Fruit fly (Drosophila melanogaster) whole organism, embryonic: ENCODE measurements around the gene CG31792.

ENCODE experiments used
- Atf3 ChIP-seq: fragments of 200-800 bp; sonication (Bioruptor generic); optimal IDR thresholded peaks from 3 replicates; lab custom pipeline; 2016; ENCODE audit warnings: missing biosample characterization, missing genetic modification characterization
- BEAF-32 ChIP-seq: fragments of 200-800 bp; sonication (Bioruptor generic); optimal IDR thresholded peaks from 3 replicates; lab custom pipeline; 2017; ENCODE audit warnings: missing biosample characterization, missing genetic modification characterization, mild to moderate bottlenecking, moderate library complexity, missing genetic modification reagents
- CG10321 ChIP-seq: fragments of 200-800 bp; sonication (Bioruptor generic); IDR thresholded peaks from 2 replicates; pipeline ENCODE4 v1.3.6; 2022; ENCODE audit warnings: missing biosample characterization, missing genetic modification characterization
- CG10462 ChIP-seq: fragments of 200-800 bp; sonication (Bioruptor generic); optimal IDR thresholded peaks from 2 replicates; lab custom pipeline; 2016; ENCODE audit warnings: missing biosample characterization, missing genetic modification characterization
- CG11247 ChIP-seq: fragments of 200-800 bp; sonication (Bioruptor generic); IDR thresholded peaks from 2 replicates; pipeline ENCODE4 v1.3.6; 2022; ENCODE audit warnings: missing biosample characterization, missing genetic modification characterization
- CG11456 ChIP-seq: fragments of 200-800 bp; sonication (Bioruptor generic); IDR thresholded peaks from 3 replicates; pipeline ENCODE4 v1.3.6; 2022; ENCODE audit warnings: missing biosample characterization, missing genetic modification characterization
- CG12219 ChIP-seq: fragments of 200-800 bp; sonication (Bioruptor generic); optimal IDR thresholded peaks from 3 replicates; lab custom pipeline; 2018; ENCODE audit warnings: missing biosample characterization, mild to moderate bottlenecking, missing genetic modification characterization
- CG12942 ChIP-seq: fragments of 200-800 bp; sonication (Bioruptor generic); optimal IDR thresholded peaks from 3 replicates; lab custom pipeline; 2016; ENCODE audit warnings: missing biosample characterization, missing genetic modification characterization
- CG14014 ChIP-seq: fragments of 200-800 bp; sonication (Bioruptor generic); IDR thresholded peaks from 2 replicates; pipeline ENCODE4 v1.3.6; 2022; ENCODE audit warnings: missing biosample characterization, missing genetic modification characterization
- CG15269 ChIP-seq: fragments of 200-800 bp; sonication (Bioruptor generic); optimal IDR thresholded peaks from 2 replicates; lab custom pipeline; 2018; ENCODE audit warnings: missing biosample characterization, mild to moderate bottlenecking, missing genetic modification characterization, moderate library complexity
- CG15601 ChIP-seq: fragments of 200-800 bp; sonication (Bioruptor generic); optimal IDR thresholded peaks from 3 replicates; lab custom pipeline; 2019; ENCODE audit warnings: missing biosample characterization, mild to moderate bottlenecking, missing genetic modification characterization, moderate library complexity
- CG16813 ChIP-seq: fragments of 200-800 bp; sonication (Bioruptor generic); IDR thresholded peaks from 3 replicates; pipeline ENCODE4 v1.3.6; 2022; ENCODE audit warnings: missing biosample characterization, missing genetic modification characterization; ENCODE audit not compliant: partially characterized antibody
- CG17385 ChIP-seq: fragments of 200-800 bp; sonication (Bioruptor generic); optimal IDR thresholded peaks from 3 replicates; lab custom pipeline; 2018; ENCODE audit warnings: missing biosample characterization, mild to moderate bottlenecking, missing genetic modification characterization
- CG17612 ChIP-seq: fragments of 200-800 bp; sonication (Bioruptor generic); IDR thresholded peaks from 2 replicates; pipeline ENCODE4 v1.3.6; 2022; ENCODE audit warnings: missing biosample characterization, missing genetic modification characterization
- CG30403 ChIP-seq: fragments of 200-800 bp; sonication (Bioruptor generic); optimal IDR thresholded peaks from 3 replicates; lab custom pipeline; 2016; ENCODE audit warnings: missing biosample characterization, missing genetic modification characterization
- CG32532 ChIP-seq: fragments of 200-800 bp; sonication (Bioruptor generic); IDR thresholded peaks from 2 replicates; pipeline ENCODE4 v1.3.6; 2022; ENCODE audit warnings: missing biosample characterization, missing genetic modification characterization
- CG33557 ChIP-seq: fragments of 200-800 bp; sonication (Bioruptor generic); optimal IDR thresholded peaks from 2 replicates; lab custom pipeline; 2019; ENCODE audit warnings: missing biosample characterization, mild to moderate bottlenecking, missing genetic modification characterization, moderate library complexity
- CG43689 ChIP-seq: fragments of 200-800 bp; sonication (Bioruptor generic); IDR thresholded peaks from 2 replicates; pipeline ENCODE4 v1.3.6; 2022; ENCODE audit warnings: missing biosample characterization, missing genetic modification characterization
- CG7556 ChIP-seq: fragments of 200-800 bp; sonication (Bioruptor generic); optimal IDR thresholded peaks from 2 replicates; lab custom pipeline; 2017; ENCODE audit warnings: missing biosample characterization, mild to moderate bottlenecking, missing genetic modification characterization
- CG7745 ChIP-seq: fragments of 200-800 bp; sonication (Bioruptor generic); optimal IDR thresholded peaks from 2 replicates; lab custom pipeline; 2018; ENCODE audit warnings: missing biosample characterization, mild to moderate bottlenecking, missing genetic modification characterization, moderate library complexity
- CG7786 ChIP-seq: fragments of 200-800 bp; sonication (Bioruptor generic); optimal IDR thresholded peaks from 2 replicates; lab custom pipeline; 2016; ENCODE audit warnings: missing biosample characterization, missing genetic modification characterization
- CG7928 ChIP-seq: fragments of 200-800 bp; sonication (Bioruptor generic); optimal IDR thresholded peaks from 2 replicates; lab custom pipeline; 2017; ENCODE audit warnings: missing biosample characterization, mild to moderate bottlenecking, missing genetic modification characterization
- CG9817 ChIP-seq: fragments of 200-800 bp; sonication (Bioruptor generic); optimal IDR thresholded peaks from 2 replicates; lab custom pipeline; 2018; ENCODE audit warnings: missing biosample characterization, mild to moderate bottlenecking, missing genetic modification characterization, moderate library complexity
- Dll ChIP-seq: fragments of 200-800 bp; sonication (Bioruptor generic); IDR thresholded peaks from 4 replicates; pipeline ENCODE4 v1.3.6; 2022; ENCODE audit warnings: missing biosample characterization, missing genetic modification characterization; ENCODE audit not compliant: partially characterized antibody
- Dp ChIP-seq: fragments of 200-800 bp; sonication (Bioruptor generic); optimal IDR thresholded peaks from 2 replicates; lab custom pipeline; 2018; ENCODE audit warnings: missing biosample characterization, mild to moderate bottlenecking, missing genetic modification characterization, moderate library complexity
- E2f2 ChIP-seq: fragments of 200-800 bp; sonication (Bioruptor generic); IDR thresholded peaks from 2 replicates; pipeline ENCODE4 v1.3.6; 2022; ENCODE audit warnings: missing biosample characterization, missing genetic modification characterization
- GATAe ChIP-seq: fragments of 200-800 bp; sonication (Bioruptor generic); conservative IDR thresholded peaks from 2 replicates; pipeline ENCODE4 v1.3.6; 2022; ENCODE audit warnings: missing biosample characterization, missing genetic modification characterization
- HHEX ChIP-seq: fragments of 200-800 bp; sonication (Bioruptor generic); optimal IDR thresholded peaks from 3 replicates; lab custom pipeline; 2017; ENCODE audit warnings: missing biosample characterization, mild to moderate bottlenecking, missing genetic modification characterization, missing genetic modification reagents
- Hr3 ChIP-seq: fragments of 200-800 bp; sonication (Bioruptor generic); optimal IDR thresholded peaks from 3 replicates; lab custom pipeline; 2016; ENCODE audit warnings: missing biosample characterization, missing genetic modification characterization
- Mad ChIP-seq: fragments of 200-800 bp; sonication (Bioruptor generic); optimal IDR thresholded peaks from 2 replicates; lab custom pipeline; 2016; ENCODE audit warnings: missing biosample characterization, missing genetic modification characterization
- Med ChIP-seq: fragments of 200-800 bp; sonication (Bioruptor generic); peaks from one replicate; lab custom pipeline; 2016; ENCODE audit warnings: missing biosample characterization, missing genetic modification characterization, mild to moderate bottlenecking, inconsistent platforms, moderate library complexity
- NC2α ChIP-seq: fragments of 200-800 bp; sonication (Bioruptor generic); optimal IDR thresholded peaks from 2 replicates; lab custom pipeline; 2016; ENCODE audit warnings: missing biosample characterization, missing genetic modification characterization
- Rfx ChIP-seq: fragments of 200-800 bp; sonication (Bioruptor generic); IDR thresholded peaks from 2 replicates; pipeline ENCODE4 v1.3.6; 2022; ENCODE audit warnings: missing biosample characterization, missing genetic modification characterization
- Rx ChIP-seq: fragments of 200-800 bp; sonication (Bioruptor generic); IDR thresholded peaks from 2 replicates; pipeline ENCODE4 v1.3.6; 2022; ENCODE audit warnings: missing biosample characterization, missing genetic modification characterization
- bab2 ChIP-seq: fragments of 200-800 bp; sonication (Bioruptor generic); optimal IDR thresholded peaks from 2 replicates; lab custom pipeline; 2016; ENCODE audit warnings: missing biosample characterization, missing genetic modification characterization
- cg ChIP-seq: fragments of 200-800 bp; sonication (Bioruptor generic); optimal IDR thresholded peaks from 3 replicates; lab custom pipeline; 2019; ENCODE audit warnings: missing biosample characterization, mild to moderate bottlenecking, missing genetic modification characterization, moderate library complexity
- ci ChIP-seq: fragments of 200-800 bp; sonication (Bioruptor generic); IDR thresholded peaks from 3 replicates; pipeline ENCODE4 v1.3.6; 2022; ENCODE audit warnings: missing biosample characterization, missing genetic modification characterization
- crp ChIP-seq, 2 experiments: fragments of 200-800 bp; sonication (Bioruptor generic); optimal IDR thresholded peaks; 2 replicates in 1 of 2; 3 replicates in 1 of 2; lab custom pipeline; 2017; ENCODE audit warnings: missing biosample characterization in 2 of 2, missing genetic modification characterization in 2 of 2, mild to moderate bottlenecking in 1 of 2, moderate library complexity in 1 of 2
- ems ChIP-seq: fragments of 200-800 bp; sonication (Bioruptor generic); optimal IDR thresholded peaks from 3 replicates; lab custom pipeline; 2016; ENCODE audit warnings: missing biosample characterization, missing genetic modification characterization
- exex ChIP-seq: fragments of 200-800 bp; sonication (Bioruptor generic); optimal IDR thresholded peaks from 4 replicates; lab custom pipeline; 2018; ENCODE audit warnings: missing biosample characterization, mild to moderate bottlenecking, missing genetic modification characterization, moderate library complexity
- hb ChIP-seq: fragments of 200-800 bp; sonication (Bioruptor generic); IDR thresholded peaks from 3 replicates; pipeline ENCODE4 v1.3.6; 2022; ENCODE audit warnings: missing biosample characterization, missing genetic modification characterization; ENCODE audit not compliant: partially characterized antibody
- lola ChIP-seq, 3 experiments: fragments of >200 bp in 2 of 3; fragments of 200-800 bp in 1 of 3; sonication (Bioruptor generic) in 1 of 3; optimal IDR thresholded peaks; 2 replicates each; lab custom pipeline; 2017 to 2019; ENCODE audit warnings: missing biosample characterization in 3 of 3, missing genetic modification characterization in 3 of 3, mild to moderate bottlenecking in 1 of 3, moderate library complexity in 1 of 3
- lov ChIP-seq, 2 experiments: fragments of 200-800 bp in 1 of 2; fragments of >200 bp in 1 of 2; sonication (Bioruptor generic) in 1 of 2; IDR thresholded peaks in 1 of 2; optimal IDR thresholded peaks in 1 of 2; 2 replicates in 1 of 2; 3 replicates in 1 of 2; pipeline versions ENCODE4 v1.3.6 to Lab custom; 2017 to 2022; ENCODE audit warnings: missing biosample characterization in 1 of 2, missing genetic modification characterization in 1 of 2
- mirr ChIP-seq: fragments of 200-800 bp; sonication (Bioruptor generic); optimal IDR thresholded peaks from 3 replicates; lab custom pipeline; 2018; ENCODE audit warnings: missing biosample characterization, mild to moderate bottlenecking, missing genetic modification characterization
- phol ChIP-seq: fragments of 200-800 bp; sonication (Bioruptor generic); optimal IDR thresholded peaks from 3 replicates; lab custom pipeline; 2018; ENCODE audit warnings: missing biosample characterization, mild to moderate bottlenecking, missing genetic modification characterization, moderate library complexity
- sim ChIP-seq: fragments of 200-800 bp; sonication (Bioruptor generic); IDR thresholded peaks from 2 replicates; pipeline ENCODE4 v1.3.6; 2022; ENCODE audit warnings: missing biosample characterization, missing genetic modification characterization
- slbo ChIP-seq: fragments of 200-800 bp; sonication (Bioruptor generic); IDR thresholded peaks from 2 replicates; pipeline ENCODE4 v1.3.6; 2022; ENCODE audit warnings: missing biosample characterization, missing genetic modification characterization
- tup ChIP-seq: fragments of 200-800 bp; sonication (Bioruptor generic); optimal IDR thresholded peaks from 2 replicates; lab custom pipeline; 2016; ENCODE audit warnings: missing biosample characterization, mild to moderate bottlenecking, missing genetic modification characterization, moderate library complexity

The CG31792 gene

dm6 chr2L:19051534-19052100, 54.4 kb downstream of the CG31792 start, which contains the start of gene Rpn3 (continued):
- peak; percentile 64; the same call in 2 of the 3 replicates for TF ChIP-seq CG16813 (GFP tag; lab: Robert Waterston, UW)
- TF ChIP-seq sim (GFP tag; lab: Robert Waterston, UW) = 0 out of 2 replicates have a peak, but pooled peaks have one; percentile 63
- 0 out of 2 replicates have a peak, but pooled peaks have one; percentile 34 for TF ChIP-seq GATAe (GFP tag; lab: Robert Waterston, UW)
- TF ChIP-seq NC2α (GFP tag; lab: Kevin White, UChicago) = peak; percentile 51
- TF ChIP-seq hb = peak; percentile 68; the same call in 2 of the 3 replicates
- TF ChIP-seq Rfx = peak; percentile 86
- peak in 1 of 3 experiments; percentile 77 for TF ChIP-seq lola (GFP tag; optimal IDR thresholded peaks at IDR 0.05; lab: Kevin White, UChicago)
- peak; percentile 75; the same call in 2 of the 3 replicates for TF ChIP-seq CG11456 (GFP tag; lab: Robert Waterston, UW)
- peak; percentile 70 for TF ChIP-seq BEAF-32 (GFP tag; lab: Kevin White, UChicago)
- peak; percentile 62 for TF ChIP-seq CG43689 (GFP tag; lab: Robert Waterston, UW)
- TF ChIP-seq CG15601 (tag; lab: Kevin White, UChicago) = peak; percentile 51
- no peak for TF ChIP-seq CG7928 (GFP tag; lab: Kevin White, UChicago)
- TF ChIP-seq cg = no peak
- TF ChIP-seq CG14014 (GFP tag; lab: Robert Waterston, UW) = peak; percentile 82
- no peak for TF ChIP-seq mirr
- peak; percentile 78 for TF ChIP-seq CG7556 (GFP tag; lab: Kevin White, UChicago)
- peak; percentile 74 for TF ChIP-seq Rx (GFP tag; lab: Robert Waterston, UW)
- peak; percentile 97 for TF ChIP-seq CG17385 (GFP tag; lab: Kevin White, UChicago)
- peak; percentile 63 for TF ChIP-seq CG12219 (GFP tag; lab: Kevin White, UChicago)
- TF ChIP-seq CG10321 = peak; percentile 61; the same call in 1 of the 2 replicates
- TF ChIP-seq lov (optimal IDR thresholded peaks at IDR 0.05; lab: Kevin White, UChicago) = no peak
- peak; percentile 75; the same call in 1 of the 3 replicates for TF ChIP-seq lov (GFP tag; IDR thresholded peaks at IDR 0.05; lab: Robert Waterston, UW)
- peak; percentile 31 for TF ChIP-seq tup (GFP tag; lab: Kevin White, UChicago)
- peak; percentile 42 for TF ChIP-seq CG33557 (GFP tag; lab: Kevin White, UChicago)
- no peak for TF ChIP-seq exex (tag; lab: Kevin White, UChicago)
- TF ChIP-seq ci (GFP tag; lab: Robert Waterston, UW) = peak; percentile 89
- peak; percentile 91 for TF ChIP-seq bab2 (GFP tag; lab: Kevin White, UChicago)
- peak; percentile 90 for TF ChIP-seq slbo (GFP tag; lab: Robert Waterston, UW)
- peak; percentile 71 for TF ChIP-seq CG11247 (GFP tag; lab: Robert Waterston, UW)
- peak; percentile 56 for TF ChIP-seq HHEX
- TF ChIP-seq Hr3 = peak; percentile 86
- peak; percentile 83 for TF ChIP-seq CG17612 (GFP tag; lab: Robert Waterston, UW)
- peak; percentile 83 for TF ChIP-seq CG7786 (GFP tag; lab: Kevin White, UChicago)
- peak; percentile 74 for TF ChIP-seq Dll (GFP tag; lab: Robert Waterston, UW)
- TF ChIP-seq CG10462 (GFP tag; lab: Kevin White, UChicago) = peak; percentile 79
- peak; percentile 74 for TF ChIP-seq Mad
- TF ChIP-seq Dp = peak; percentile 10
- peak; percentile 88 for TF ChIP-seq CG32532 (GFP tag; lab: Robert Waterston, UW)
- no peak for TF ChIP-seq CG7745 (tag; lab: Kevin White, UChicago)
- peak; percentile 91 for TF ChIP-seq CG30403 (GFP tag; lab: Kevin White, UChicago)
- peak; percentile 66 for TF ChIP-seq E2f2 (GFP tag; lab: Robert Waterston, UW)
- peak in 1 of 2 experiments; percentile 26 for TF ChIP-seq crp (GFP tag; optimal IDR thresholded peaks at IDR 0.05; lab: Kevin White, UChicago)
- TF ChIP-seq Med (GFP tag; lab: Kevin White, UChicago) = peak; percentile 96
- TF ChIP-seq CG12942 (GFP tag; lab: Kevin White, UChicago) = peak; percentile 85
- peak; percentile 76 for TF ChIP-seq Atf3 (GFP tag; lab: Kevin White, UChicago)
- TF ChIP-seq CG15269 (tag; lab: Kevin White, UChicago) = peak; percentile 78
- peak; percentile 88 for TF ChIP-seq phol
- peak; percentile 67 for TF ChIP-seq CG9817 (tag; lab: Kevin White, UChicago)
- peak; percentile 80 for TF ChIP-seq ems (GFP tag; lab: Kevin White, UChicago)
